Fruit fly (Drosophila melanogaster) whole organism, embryonic: ENCODE data around the gene CG13471.
A peak's percentile ranks its signal among the peaks of the same experiment; 100 is the strongest.

Experiments used
- Atf-2 ChIP-seq: fragments of 200-800 bp; sonication (Bioruptor generic); optimal IDR thresholded peaks from 2 replicates; lab custom pipeline; 2016; ENCODE audit warnings: missing biosample characterization, missing genetic modification characterization
- Blimp-1 ChIP-seq: fragments of 200-800 bp; sonication (Bioruptor generic); optimal IDR thresholded peaks from 3 replicates; lab custom pipeline; 2018; ENCODE audit warnings: missing biosample characterization, missing genetic modification characterization, mild to moderate bottlenecking, moderate library complexity, missing genetic modification reagents
- CG10366 ChIP-seq: fragments of 200-800 bp; sonication (Bioruptor generic); IDR thresholded peaks from 2 replicates; pipeline ENCODE4 v1.3.6; 2022; ENCODE audit warnings: missing biosample characterization, missing genetic modification characterization
- CG11398 ChIP-seq: fragments of 200-800 bp; sonication (Bioruptor generic); optimal IDR thresholded peaks from 2 replicates; lab custom pipeline; 2016; ENCODE audit warnings: missing biosample characterization, missing genetic modification characterization
- CG15011 ChIP-seq: fragments of 200-800 bp; sonication (Bioruptor generic); optimal IDR thresholded peaks from 3 replicates; lab custom pipeline; 2018; ENCODE audit warnings: missing biosample characterization, mild to moderate bottlenecking, missing genetic modification characterization
- CG15269 ChIP-seq: fragments of 200-800 bp; sonication (Bioruptor generic); optimal IDR thresholded peaks from 2 replicates; lab custom pipeline; 2018; ENCODE audit warnings: missing biosample characterization, mild to moderate bottlenecking, missing genetic modification characterization, moderate library complexity
- CG17186 ChIP-seq: fragments of 200-800 bp; sonication (Bioruptor generic); optimal IDR thresholded peaks from 3 replicates; lab custom pipeline; 2017; ENCODE audit warnings: missing biosample characterization, missing genetic modification reagents, missing genetic modification characterization
- CG17912 ChIP-seq: fragments of 200-800 bp; sonication (Bioruptor generic); optimal IDR thresholded peaks from 2 replicates; lab custom pipeline; 2018; ENCODE audit warnings: missing biosample characterization, mild to moderate bottlenecking, missing genetic modification characterization
- CG18476 ChIP-seq: fragments of 200-800 bp; sonication (Bioruptor generic); optimal IDR thresholded peaks from 2 replicates; lab custom pipeline; 2016; ENCODE audit warnings: missing biosample characterization, mild to moderate bottlenecking, missing genetic modification characterization
- CG18764 ChIP-seq: fragments of 200-800 bp; sonication (Bioruptor generic); optimal IDR thresholded peaks from 3 replicates; lab custom pipeline; 2016; ENCODE audit warnings: missing biosample characterization, missing genetic modification characterization
- CG2889 ChIP-seq: fragments of 200-800 bp; sonication (Bioruptor generic); IDR thresholded peaks from 3 replicates; pipeline ENCODE4 v1.3.6; 2022; ENCODE audit warnings: missing biosample characterization, missing genetic modification characterization
- CG32772 ChIP-seq: fragments of 200-800 bp; sonication (Bioruptor generic); IDR thresholded peaks from 2 replicates; pipeline ENCODE4 v1.3.6; 2022; ENCODE audit warnings: missing biosample characterization, missing genetic modification characterization
- CG3838 ChIP-seq: fragments of 200-800 bp; sonication (Bioruptor generic); optimal IDR thresholded peaks from 3 replicates; lab custom pipeline; 2016; ENCODE audit warnings: missing biosample characterization, missing genetic modification characterization
- CG4404 ChIP-seq: fragments of 200-800 bp; sonication (Bioruptor generic); IDR thresholded peaks from 2 replicates; pipeline ENCODE4 v1.3.6; 2022; ENCODE audit warnings: missing biosample characterization, missing genetic modification characterization
- CG4730 ChIP-seq: fragments of 200-800 bp; sonication (Bioruptor generic); IDR thresholded peaks from 2 replicates; pipeline ENCODE4 v1.3.6; 2022; ENCODE audit warnings: missing biosample characterization, missing genetic modification characterization
- CG6854 ChIP-seq: fragments of 200-800 bp; sonication (Bioruptor generic); optimal IDR thresholded peaks from 3 replicates; lab custom pipeline; 2017; ENCODE audit warnings: missing biosample characterization, mild to moderate bottlenecking, missing genetic modification characterization
- CG8290 ChIP-seq, 3 experiments: fragments of 200-800 bp; sonication (Bioruptor generic); optimal IDR thresholded peaks; 2 replicates each; lab custom pipeline; 2016 to 2019; ENCODE audit warnings: missing biosample characterization in 3 of 3, missing genetic modification characterization in 3 of 3, mild to moderate bottlenecking in 2 of 3, moderate library complexity in 1 of 3
- CG8924 ChIP-seq: fragments of 200-800 bp; optimal IDR thresholded peaks from 3 replicates; lab custom pipeline; 2019; ENCODE audit warnings: missing biosample characterization, mild to moderate bottlenecking, missing genetic modification characterization, moderate library complexity
- CG9609 ChIP-seq: fragments of 200-800 bp; sonication (Bioruptor generic); optimal IDR thresholded peaks from 3 replicates; lab custom pipeline; 2016; ENCODE audit warnings: missing biosample characterization, missing genetic modification characterization
- CG9876 ChIP-seq: fragments of 200-800 bp; sonication (Bioruptor generic); optimal IDR thresholded peaks from 2 replicates; lab custom pipeline; 2016; ENCODE audit warnings: missing biosample characterization, missing genetic modification characterization
- CHES-1-like ChIP-seq: fragments of 200-800 bp; sonication (Bioruptor generic); optimal IDR thresholded peaks from 2 replicates; lab custom pipeline; 2016; ENCODE audit warnings: missing biosample characterization, missing genetic modification characterization
- CrebB ChIP-seq: fragments of 200-800 bp; sonication (Bioruptor generic); optimal IDR thresholded peaks from 3 replicates; lab custom pipeline; 2018; ENCODE audit warnings: missing biosample characterization, mild to moderate bottlenecking, missing genetic modification characterization
- D ChIP-seq, 2 experiments: fragments of 200-800 bp in 1 of 2; fragments of >200 bp in 1 of 2; sonication (Bioruptor generic) in 1 of 2; optimal IDR thresholded peaks; 2 replicates in 1 of 2; 3 replicates in 1 of 2; lab custom pipeline; 2017; ENCODE audit warnings: mild to moderate bottlenecking in 1 of 2, missing biosample characterization in 1 of 2, missing genetic modification characterization in 1 of 2, missing genetic modification reagents in 1 of 2
- Dfd ChIP-seq, 2 experiments: fragments of >200 bp; optimal IDR thresholded peaks; 2 replicates each; lab custom pipeline; 2017; ENCODE audit warnings: missing biosample characterization in 2 of 2, missing genetic modification characterization in 2 of 2
- Dip2 ChIP-seq: fragments of 200-800 bp; sonication (Bioruptor generic); IDR thresholded peaks from 2 replicates; pipeline ENCODE4 v1.3.6; 2022; ENCODE audit warnings: missing biosample characterization, missing genetic modification characterization
- ERR ChIP-seq: fragments of 200-800 bp; sonication (Bioruptor generic); optimal IDR thresholded peaks from 2 replicates; lab custom pipeline; 2016; ENCODE audit warnings: missing biosample characterization, missing genetic modification characterization
- Gsc ChIP-seq: fragments of 200-800 bp; sonication (Bioruptor generic); IDR thresholded peaks from 2 replicates; pipeline ENCODE4 v1.3.6; 2022; ENCODE audit warnings: missing biosample characterization, missing genetic modification characterization
- H2.0 ChIP-seq: fragments of 200-800 bp; sonication (Bioruptor generic); IDR thresholded peaks from 2 replicates; pipeline ENCODE4 v1.3.6; 2022; ENCODE audit warnings: missing biosample characterization, missing genetic modification characterization
- HLHmδ ChIP-seq: fragments of 200-800 bp; sonication (Bioruptor generic); optimal IDR thresholded peaks from 2 replicates; lab custom pipeline; 2018; ENCODE audit warnings: missing biosample characterization, mild to moderate bottlenecking, missing genetic modification characterization, moderate library complexity
- HmgD ChIP-seq: fragments of 200-800 bp; sonication (Bioruptor generic); optimal IDR thresholded peaks from 3 replicates; lab custom pipeline; 2016; ENCODE audit warnings: missing biosample characterization, missing genetic modification characterization
- Nf-YC ChIP-seq: fragments of 200-800 bp; optimal IDR thresholded peaks from 3 replicates; lab custom pipeline; 2019; ENCODE audit warnings: missing biosample characterization, mild to moderate bottlenecking, missing genetic modification characterization, moderate library complexity
- Ravus ChIP-seq: fragments of 200-800 bp; sonication (Bioruptor generic); IDR thresholded peaks from 2 replicates; pipeline ENCODE4 v1.3.6; 2022; ENCODE audit warnings: missing biosample characterization, missing genetic modification characterization
- Ssrp ChIP-seq: fragments of 200-800 bp; sonication (Bioruptor generic); optimal IDR thresholded peaks from 2 replicates; lab custom pipeline; 2018; ENCODE audit warnings: missing biosample characterization, mild to moderate bottlenecking, missing genetic modification characterization, moderate library complexity
- Trl ChIP-seq, 3 experiments: fragments of >200 bp in 2 of 3; fragments of 200-800 bp in 1 of 3; sonication (Bioruptor generic) in 1 of 3; optimal IDR thresholded peaks; 2 replicates in 1 of 3; 3 replicates in 2 of 3; lab custom pipeline; 2016 to 2017; ENCODE audit warnings: missing biosample characterization in 1 of 3, missing genetic modification characterization in 1 of 3
- bab2 ChIP-seq: fragments of 200-800 bp; sonication (Bioruptor generic); optimal IDR thresholded peaks from 2 replicates; lab custom pipeline; 2016; ENCODE audit warnings: missing biosample characterization, missing genetic modification characterization
- bowl ChIP-seq: fragments of 200-800 bp; sonication (Bioruptor generic); IDR thresholded peaks from 2 replicates; pipeline ENCODE4 v1.3.6; 2022; ENCODE audit warnings: missing biosample characterization, missing genetic modification characterization
- croc ChIP-seq: fragments of 200-800 bp; sonication (Bioruptor generic); conservative IDR thresholded peaks from 3 replicates; pipeline ENCODE4 v1.3.6; 2022; ENCODE audit warnings: missing biosample characterization, missing genetic modification characterization
- dmrt99B ChIP-seq: fragments of 200-800 bp; sonication (Bioruptor generic); optimal IDR thresholded peaks from 2 replicates; lab custom pipeline; 2018; ENCODE audit warnings: missing biosample characterization, mild to moderate bottlenecking, missing genetic modification characterization, moderate library complexity
- emc ChIP-seq: fragments of 200-800 bp; sonication (Bioruptor generic); optimal IDR thresholded peaks from 2 replicates; lab custom pipeline; 2016; ENCODE audit warnings: missing biosample characterization, missing genetic modification characterization
- ewg ChIP-seq: fragments of 200-800 bp; sonication (Bioruptor generic); optimal IDR thresholded peaks from 3 replicates; lab custom pipeline; 2017; ENCODE audit warnings: mild to moderate bottlenecking, missing biosample characterization, missing genetic modification reagents, missing genetic modification characterization
- hth ChIP-seq: fragments of >200 bp; optimal IDR thresholded peaks from 2 replicates; lab custom pipeline; 2017; ENCODE audit warnings: inconsistent platforms
- ken ChIP-seq: fragments of 200-800 bp; sonication (Bioruptor generic); IDR thresholded peaks from 3 replicates; pipeline ENCODE4 v1.3.6; 2022; ENCODE audit warnings: missing biosample characterization, missing genetic modification characterization
- kni ChIP-seq: fragments of 200-800 bp; sonication (Bioruptor generic); optimal IDR thresholded peaks from 3 replicates; lab custom pipeline; 2017; ENCODE audit warnings: mild to moderate bottlenecking, missing biosample characterization, missing genetic modification reagents, missing genetic modification characterization
- row ChIP-seq: fragments of 200-800 bp; sonication (Bioruptor generic); IDR thresholded peaks from 3 replicates; pipeline ENCODE4 v1.3.6; 2022; ENCODE audit warnings: missing biosample characterization, missing genetic modification characterization
- sisA ChIP-seq: fragments of 200-800 bp; sonication (Bioruptor generic); IDR thresholded peaks from 2 replicates; pipeline ENCODE4 v1.3.6; 2022; ENCODE audit warnings: missing biosample characterization, missing genetic modification characterization
- slp2 ChIP-seq: fragments of 200-800 bp; sonication (Bioruptor generic); optimal IDR thresholded peaks from 2 replicates; lab custom pipeline; 2016; ENCODE audit warnings: missing biosample characterization, missing genetic modification characterization
- sqz ChIP-seq: fragments of 200-800 bp; sonication (Bioruptor generic); optimal IDR thresholded peaks from 3 replicates; lab custom pipeline; 2018; ENCODE audit warnings: missing biosample characterization, mild to moderate bottlenecking, missing genetic modification characterization
- zen ChIP-seq: fragments of 200-800 bp; sonication (Bioruptor generic); optimal IDR thresholded peaks from 3 replicates; lab custom pipeline; 2018; ENCODE audit warnings: missing biosample characterization, mild to moderate bottlenecking, missing genetic modification characterization, moderate library complexity

CG13471 gene

dm6 chr3L:14756724-14757463 is 23.6 kb upstream of the CG13471 start (continued):
- TF ChIP-seq D (optimal IDR thresholded peaks at IDR 0.05; lab: Kevin White, UChicago) (no peak), D (GFP tag; optimal IDR thresholded peaks at IDR 0.05; lab: Kevin White, UChicago) (peak; percentile 81), CG18476 (GFP tag; lab: Kevin White, UChicago) (peak; percentile 85), CG17912 (peak; percentile 45), bab2 (GFP tag; lab: Kevin White, UChicago) (peak; percentile 92), dmrt99B (tag; lab: Kevin White, UChicago) (peak; percentile 90), CG6854 (GFP tag; lab: Kevin White, UChicago) (peak; percentile 78), CG8290 (GFP tag; optimal IDR thresholded peaks at IDR 0.05; lab: Kevin White, UChicago) (peak; percentile 55), CG8290 (tag; optimal IDR thresholded peaks at IDR 0.05; lab: Kevin White, UChicago) (peak in 1 of 2 experiments; percentile 98), sisA (GFP tag; lab: Robert Waterston, UW) (peak; percentile 93), CG15011 (GFP tag; lab: Kevin White, UChicago) (peak; percentile 46), CHES-1-like (GFP tag; lab: Kevin White, UChicago) (peak; percentile 94), sqz (peak; percentile 39), CG3838 (GFP tag; lab: Kevin White, UChicago) (no peak), emc (GFP tag; lab: Kevin White, UChicago) (peak; percentile 88), CG10366 (peak; percentile 92), HLHmδ (GFP tag; lab: Kevin White, UChicago) (peak; percentile 52), slp2 (GFP tag; lab: Kevin White, UChicago) (peak; percentile 89), croc (GFP tag; lab: Robert Waterston, UW) (peak; percentile 75), Dip2 (GFP tag; lab: Robert Waterston, UW) (0 out of 2 replicates have a peak, but pooled peaks have one; percentile 12), zen (tag; lab: Kevin White, UChicago) (peak; percentile 64), Ravus (GFP tag; lab: Robert Waterston, UW) (peak; percentile 60), CrebB (tag; lab: Kevin White, UChicago) (peak; percentile 64), ken (GFP tag; lab: Robert Waterston, UW) (peak; percentile 91), Trl (optimal IDR thresholded peaks at IDR 0.05; lab: Kevin White, UChicago) (peak in 1 of 2 experiments; percentile 96), Trl (GFP tag; optimal IDR thresholded peaks at IDR 0.05; lab: Kevin White, UChicago) (peak; percentile 90), H2.0 (GFP tag; lab: Robert Waterston, UW) (peak; percentile 88), bowl (GFP tag; lab: Robert Waterston, UW) (peak; percentile 57), Gsc (no peak; the same call in 1 of the 2 replicates), HmgD (GFP tag; lab: Kevin White, UChicago) (peak; percentile 81), CG8924 (tag; lab: Kevin White, UChicago) (peak; percentile 77), hth (lab: Kevin White, UChicago) (no peak), CG4404 (GFP tag; lab: Robert Waterston, UW) (peak; percentile 84), CG9609 (GFP tag; lab: Kevin White, UChicago) (peak; percentile 95), CG15269 (tag; lab: Kevin White, UChicago) (peak; percentile 88), Dfd (GFP tag; optimal IDR thresholded peaks at IDR 0.05; lab: Kevin White, UChicago) (no peak), CG17186 (peak; percentile 50), CG18764 (GFP tag; lab: Kevin White, UChicago) (peak; percentile 80), Nf-YC (peak; percentile 57), CG4730 (GFP tag; lab: Robert Waterston, UW) (peak; percentile 81), CG2889 (GFP tag; lab: Robert Waterston, UW) (peak; percentile 90), Ssrp (tag; lab: Kevin White, UChicago) (peak; percentile 85), ewg (GFP tag; lab: Kevin White, UChicago) (peak; percentile 80), CG11398 (GFP tag; lab: Kevin White, UChicago) (peak; percentile 88), CG32772 (GFP tag; lab: Robert Waterston, UW) (peak; percentile 90), kni (GFP tag; lab: Kevin White, UChicago) (peak; percentile 68), ERR (GFP tag; lab: Kevin White, UChicago) (peak; percentile 84), row (peak; percentile 91), Blimp-1 (peak; percentile 80), CG9876 (GFP tag; lab: Kevin White, UChicago) (peak; percentile 92), Atf-2 (GFP tag; lab: Kevin White, UChicago) (peak; percentile 81)
